Fruit fly (Drosophila melanogaster) whole organism, embryonic: ENCODE results near the gene CG46059.

Experiments
- Ada2b ChIP-seq: fragments of 200-800 bp; sonication (Bioruptor generic); IDR thresholded peaks from 2 replicates; pipeline ENCODE4 v1.3.6; 2022; ENCODE audit warnings: missing biosample characterization, missing genetic modification characterization
- Bdp1 ChIP-seq: fragments of 200-800 bp; sonication (Bioruptor generic); optimal IDR thresholded peaks from 3 replicates; lab custom pipeline; 2016; ENCODE audit warnings: missing biosample characterization, missing genetic modification characterization
- C15 ChIP-seq: fragments of 200-800 bp; sonication (Bioruptor generic); IDR thresholded peaks from 3 replicates; pipeline ENCODE4 v1.3.6; 2022; ENCODE audit warnings: missing biosample characterization, missing genetic modification characterization
- CG10147 ChIP-seq: fragments of 200-800 bp; sonication (Bioruptor generic); optimal IDR thresholded peaks from 2 replicates; lab custom pipeline; 2019; ENCODE audit warnings: missing biosample characterization, mild to moderate bottlenecking, missing genetic modification characterization, moderate library complexity
- CG11093 ChIP-seq: fragments of 200-800 bp; sonication (Bioruptor generic); IDR thresholded peaks from 3 replicates; pipeline ENCODE4 v1.3.6; 2022; ENCODE audit warnings: missing biosample characterization, missing genetic modification characterization
- CG11247 ChIP-seq: fragments of 200-800 bp; sonication (Bioruptor generic); IDR thresholded peaks from 2 replicates; pipeline ENCODE4 v1.3.6; 2022; ENCODE audit warnings: missing biosample characterization, missing genetic modification characterization
- CG11560 ChIP-seq: fragments of 200-800 bp; sonication (Bioruptor generic); IDR thresholded peaks from 3 replicates; pipeline ENCODE4 v1.3.6; 2022; ENCODE audit warnings: missing biosample characterization, missing genetic modification characterization
- CG11696 ChIP-seq: fragments of 200-800 bp; sonication (Bioruptor generic); IDR thresholded peaks from 2 replicates; pipeline ENCODE4 v1.3.6; 2022; ENCODE audit warnings: missing biosample characterization, missing genetic modification characterization
- CG12071 ChIP-seq: fragments of 200-800 bp; sonication (Bioruptor generic); optimal IDR thresholded peaks from 3 replicates; lab custom pipeline; 2018; ENCODE audit warnings: missing biosample characterization, mild to moderate bottlenecking, missing genetic modification characterization
- CG12299 ChIP-seq: fragments of 200-800 bp; sonication (Bioruptor generic); optimal IDR thresholded peaks from 2 replicates; lab custom pipeline; 2018; ENCODE audit warnings: missing biosample characterization, mild to moderate bottlenecking, missing genetic modification characterization
- CG15696 ChIP-seq: fragments of 200-800 bp; sonication (Bioruptor generic); optimal IDR thresholded peaks from 2 replicates; lab custom pipeline; 2019; ENCODE audit warnings: missing biosample characterization, mild to moderate bottlenecking, missing genetic modification characterization, moderate library complexity
- CG1602 ChIP-seq: fragments of 200-800 bp; sonication (Bioruptor generic); optimal IDR thresholded peaks from 3 replicates; lab custom pipeline; 2016; ENCODE audit warnings: missing biosample characterization, missing genetic modification characterization
- CG18476 ChIP-seq: fragments of 200-800 bp; sonication (Bioruptor generic); optimal IDR thresholded peaks from 2 replicates; lab custom pipeline; 2016; ENCODE audit warnings: missing biosample characterization, mild to moderate bottlenecking, missing genetic modification characterization
- CG18619 ChIP-seq: fragments of 200-800 bp; sonication (Bioruptor generic); optimal IDR thresholded peaks from 3 replicates; lab custom pipeline; 2017; ENCODE audit warnings: missing biosample characterization, mild to moderate bottlenecking, missing genetic modification characterization
- CG18764 ChIP-seq: fragments of 200-800 bp; sonication (Bioruptor generic); optimal IDR thresholded peaks from 3 replicates; lab custom pipeline; 2016; ENCODE audit warnings: missing biosample characterization, missing genetic modification characterization
- CG33557 ChIP-seq: fragments of 200-800 bp; sonication (Bioruptor generic); optimal IDR thresholded peaks from 2 replicates; lab custom pipeline; 2019; ENCODE audit warnings: missing biosample characterization, mild to moderate bottlenecking, missing genetic modification characterization, moderate library complexity
- CG3847 ChIP-seq: fragments of 200-800 bp; sonication (Bioruptor generic); IDR thresholded peaks from 2 replicates; pipeline ENCODE4 v1.3.6; 2022; ENCODE audit warnings: missing biosample characterization, missing genetic modification characterization
- CG5953 ChIP-seq: fragments of 200-800 bp; sonication (Bioruptor generic); IDR thresholded peaks from 2 replicates; pipeline ENCODE4 v1.3.6; 2022; ENCODE audit warnings: missing biosample characterization, missing genetic modification characterization
- CG6791 ChIP-seq: fragments of 200-800 bp; sonication (Bioruptor generic); IDR thresholded peaks from 3 replicates; pipeline ENCODE4 v1.3.6; 2022; ENCODE audit warnings: missing biosample characterization, missing genetic modification characterization; ENCODE audit not compliant: partially characterized antibody
- CG6854 ChIP-seq: fragments of 200-800 bp; sonication (Bioruptor generic); optimal IDR thresholded peaks from 3 replicates; lab custom pipeline; 2017; ENCODE audit warnings: missing biosample characterization, mild to moderate bottlenecking, missing genetic modification characterization
- CG9609 ChIP-seq: fragments of 200-800 bp; sonication (Bioruptor generic); optimal IDR thresholded peaks from 3 replicates; lab custom pipeline; 2016; ENCODE audit warnings: missing biosample characterization, missing genetic modification characterization
- CG9727 ChIP-seq: fragments of 200-800 bp; sonication (Bioruptor generic); optimal IDR thresholded peaks from 3 replicates; lab custom pipeline; 2017; ENCODE audit warnings: missing biosample characterization, mild to moderate bottlenecking, missing genetic modification characterization
- Camta ChIP-seq: fragments of 200-800 bp; sonication (Bioruptor generic); optimal IDR thresholded peaks from 2 replicates; lab custom pipeline; 2016; ENCODE audit warnings: missing biosample characterization, missing genetic modification characterization
- Deaf1 ChIP-seq: fragments of 200-800 bp; optimal IDR thresholded peaks from 3 replicates; lab custom pipeline; 2019; ENCODE audit warnings: missing biosample characterization, mild to moderate bottlenecking, missing genetic modification characterization, moderate library complexity
- Dref ChIP-seq: fragments of 200-800 bp; sonication (Bioruptor generic); IDR thresholded peaks from 2 replicates; pipeline ENCODE4 v1.3.6; 2022; ENCODE audit warnings: missing biosample characterization, missing genetic modification characterization
- HLH3B ChIP-seq: fragments of 200-800 bp; sonication (Bioruptor generic); IDR thresholded peaks from 2 replicates; pipeline ENCODE4 v1.3.6; 2022; ENCODE audit warnings: missing biosample characterization, missing genetic modification characterization
- HmgZ ChIP-seq: fragments of 200-800 bp; sonication (Bioruptor generic); optimal IDR thresholded peaks from 2 replicates; lab custom pipeline; 2018; ENCODE audit warnings: missing biosample characterization, mild to moderate bottlenecking, missing genetic modification characterization
- Hr3 ChIP-seq: fragments of 200-800 bp; sonication (Bioruptor generic); optimal IDR thresholded peaks from 3 replicates; lab custom pipeline; 2016; ENCODE audit warnings: missing biosample characterization, missing genetic modification characterization
- MTF-1 ChIP-seq: fragments of 200-800 bp; sonication (Bioruptor generic); optimal IDR thresholded peaks from 2 replicates; lab custom pipeline; 2018; ENCODE audit warnings: missing biosample characterization, mild to moderate bottlenecking, missing genetic modification characterization, borderline replicate concordance
- NFAT ChIP-seq: fragments of 200-800 bp; sonication (Bioruptor generic); IDR thresholded peaks from 2 replicates; pipeline ENCODE4 v1.3.6; 2022; ENCODE audit warnings: missing biosample characterization, missing genetic modification characterization
- Oli ChIP-seq: fragments of 200-800 bp; sonication (Bioruptor generic); optimal IDR thresholded peaks from 2 replicates; lab custom pipeline; 2018; ENCODE audit warnings: missing biosample characterization, mild to moderate bottlenecking, missing genetic modification characterization, moderate library complexity
- Pdp1 ChIP-seq, 2 experiments: fragments of 200-800 bp; sonication (Bioruptor generic); optimal IDR thresholded peaks; 3 replicates each; lab custom pipeline; 2016; ENCODE audit warnings: missing biosample characterization in 2 of 2, missing genetic modification characterization in 2 of 2, mild to moderate bottlenecking in 1 of 2, moderate library complexity in 1 of 2
- Rfx ChIP-seq: fragments of 200-800 bp; sonication (Bioruptor generic); IDR thresholded peaks from 2 replicates; pipeline ENCODE4 v1.3.6; 2022; ENCODE audit warnings: missing biosample characterization, missing genetic modification characterization
- Six4 ChIP-seq: fragments of 200-800 bp; sonication (Bioruptor generic); optimal IDR thresholded peaks from 2 replicates; lab custom pipeline; 2016; ENCODE audit warnings: missing biosample characterization, missing genetic modification characterization
- bowl ChIP-seq: fragments of 200-800 bp; sonication (Bioruptor generic); IDR thresholded peaks from 2 replicates; pipeline ENCODE4 v1.3.6; 2022; ENCODE audit warnings: missing biosample characterization, missing genetic modification characterization
- chinmo ChIP-seq: fragments of 200-800 bp; sonication (Bioruptor generic); IDR thresholded peaks from 4 replicates; pipeline ENCODE4 v1.3.6; 2022; ENCODE audit warnings: missing biosample characterization, missing genetic modification characterization; ENCODE audit not compliant: partially characterized antibody
- emc ChIP-seq: fragments of 200-800 bp; sonication (Bioruptor generic); optimal IDR thresholded peaks from 2 replicates; lab custom pipeline; 2016; ENCODE audit warnings: missing biosample characterization, missing genetic modification characterization
- esg ChIP-seq: fragments of 200-800 bp; sonication (Bioruptor generic); conservative IDR thresholded peaks from 2 replicates; pipeline ENCODE4 v1.3.6; 2022; ENCODE audit warnings: missing biosample characterization, missing genetic modification characterization
- lmd ChIP-seq: fragments of 200-800 bp; sonication (Bioruptor generic); IDR thresholded peaks from 2 replicates; pipeline ENCODE4 v1.3.6; 2022; ENCODE audit warnings: missing biosample characterization, missing genetic modification characterization
- mld ChIP-seq: fragments of 200-800 bp; sonication (Bioruptor generic); IDR thresholded peaks from 3 replicates; pipeline ENCODE4 v1.3.6; 2022; ENCODE audit warnings: missing biosample characterization, missing genetic modification characterization; ENCODE audit not compliant: partially characterized antibody
- nerfin-1 ChIP-seq: fragments of 200-800 bp; sonication (Bioruptor generic); optimal IDR thresholded peaks from 3 replicates; lab custom pipeline; 2019; ENCODE audit warnings: missing biosample characterization, mild to moderate bottlenecking, missing genetic modification characterization, moderate library complexity
- nerfin-2 ChIP-seq: fragments of 200-800 bp; sonication (Bioruptor generic); IDR thresholded peaks from 2 replicates; pipeline ENCODE4 v1.3.6; 2022; ENCODE audit warnings: missing biosample characterization, missing genetic modification characterization; ENCODE audit not compliant: partially characterized antibody
- peb ChIP-seq: fragments of 200-800 bp; sonication (Bioruptor generic); IDR thresholded peaks from 2 replicates; pipeline ENCODE4 v1.3.6; 2022; ENCODE audit warnings: missing biosample characterization, missing genetic modification characterization
- so ChIP-seq: fragments of 200-800 bp; sonication (Bioruptor generic); IDR thresholded peaks from 3 replicates; pipeline ENCODE4 v1.3.6; 2022; ENCODE audit warnings: missing biosample characterization, missing genetic modification characterization
- ssp ChIP-seq: fragments of 200-800 bp; sonication (Bioruptor generic); IDR thresholded peaks from 2 replicates; pipeline ENCODE4 v1.3.6; 2022; ENCODE audit warnings: missing biosample characterization, missing genetic modification characterization
- stc ChIP-seq: fragments of 200-800 bp; sonication (Bioruptor generic); IDR thresholded peaks from 2 replicates; pipeline ENCODE4 v1.3.6; 2022; ENCODE audit warnings: missing biosample characterization, missing genetic modification characterization
- unpg ChIP-seq: fragments of 200-800 bp; sonication (Bioruptor generic); optimal IDR thresholded peaks from 3 replicates; lab custom pipeline; 2018; ENCODE audit warnings: missing biosample characterization, mild to moderate bottlenecking, missing genetic modification characterization, moderate library complexity
- zen ChIP-seq: fragments of 200-800 bp; sonication (Bioruptor generic); optimal IDR thresholded peaks from 3 replicates; lab custom pipeline; 2018; ENCODE audit warnings: missing biosample characterization, mild to moderate bottlenecking, missing genetic modification characterization, moderate library complexity

Gene CG46059

DNA sequence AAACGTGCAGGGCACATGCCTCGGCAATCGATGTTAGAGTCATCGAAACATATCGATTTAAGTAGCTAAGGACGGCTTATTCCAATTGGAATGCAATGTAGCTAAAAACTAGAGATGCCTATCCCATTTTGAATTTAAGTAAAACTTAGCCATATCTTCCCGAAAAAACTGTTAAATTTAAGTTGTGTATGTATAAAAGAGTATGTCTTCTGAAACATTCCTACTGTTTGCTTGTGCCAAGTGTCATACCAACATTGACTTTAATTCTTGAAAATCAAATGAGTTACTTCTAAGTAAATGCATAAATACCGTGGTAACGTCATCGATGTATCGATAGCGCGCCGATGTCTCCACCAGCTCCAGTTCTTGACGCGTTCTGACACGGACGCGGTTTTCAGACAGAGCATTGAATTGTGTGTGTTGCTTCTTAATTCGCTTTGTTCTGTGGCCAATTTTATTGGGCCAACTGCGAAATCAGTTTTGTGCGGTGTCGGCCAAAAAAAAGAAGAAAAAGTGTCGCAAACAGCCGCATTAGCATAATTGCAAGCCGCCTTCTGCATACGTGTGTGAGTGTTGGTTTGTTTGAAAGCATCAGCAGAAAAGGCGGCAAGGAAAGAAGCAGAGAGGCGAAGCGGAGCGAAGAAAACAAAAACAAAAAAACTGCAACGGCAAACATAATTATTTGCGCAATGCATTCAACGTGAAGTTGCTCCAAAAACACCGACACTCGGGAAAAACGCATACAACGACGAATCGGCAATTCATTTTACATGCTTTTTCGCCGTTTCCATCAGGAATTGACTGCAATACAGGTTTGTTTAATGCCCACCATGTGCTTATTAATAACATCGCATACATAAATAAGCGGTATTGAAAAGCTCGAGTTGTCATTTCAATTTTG, 49.9 kb downstream of the CG46059 start, which contains the start of gene brat (continued):
- peak; percentile 40 for TF ChIP-seq unpg (GFP tag; lab: Kevin White, UChicago)
- peak; percentile 5 for TF ChIP-seq CG18476 (GFP tag; lab: Kevin White, UChicago)
- TF ChIP-seq Rfx (GFP tag; lab: Robert Waterston, UW): peak; percentile 54; the same call in 1 of the 2 replicates
- TF ChIP-seq CG9609 (GFP tag; lab: Kevin White, UChicago): peak; percentile 56
- TF ChIP-seq Oli (tag; lab: Kevin White, UChicago): peak; percentile 16
- peak; percentile 81; the same call in 2 of the 4 replicates for TF ChIP-seq chinmo
- TF ChIP-seq HmgZ (tag; lab: Kevin White, UChicago): peak; percentile 54
- TF ChIP-seq peb (GFP tag; lab: Robert Waterston, UW): peak; percentile 25; the same call in 1 of the 2 replicates
- peak; percentile 56 for TF ChIP-seq CG3847 (GFP tag; lab: Robert Waterston, UW)
- peak; percentile 4 for TF ChIP-seq CG12299
- TF ChIP-seq nerfin-1 (tag; lab: Kevin White, UChicago): peak; percentile 91
- no peak for TF ChIP-seq MTF-1
- TF ChIP-seq CG18619 (GFP tag; lab: Kevin White, UChicago): no peak
- no peak for TF ChIP-seq so (GFP tag; lab: Robert Waterston, UW)
- TF ChIP-seq Pdp1 (GFP tag; optimal IDR thresholded peaks at IDR 0.05; lab: Kevin White, UChicago): peak; percentile 50 to 53
- TF ChIP-seq CG11696 (GFP tag; lab: Robert Waterston, UW): no peak
- no peak for TF ChIP-seq CG6854 (GFP tag; lab: Kevin White, UChicago)
- TF ChIP-seq Deaf1 (tag; lab: Kevin White, UChicago): peak; percentile 19
- peak; percentile 47 for TF ChIP-seq Camta
- no peak for TF ChIP-seq CG11093 (GFP tag; lab: Robert Waterston, UW)
- TF ChIP-seq ssp: peak; percentile 78
- TF ChIP-seq zen (tag; lab: Kevin White, UChicago): peak; percentile 11
- TF ChIP-seq NFAT: peak; percentile 29; the same call in 1 of the 2 replicates
- TF ChIP-seq emc (GFP tag; lab: Kevin White, UChicago): no peak
- peak; percentile 60 for TF ChIP-seq Hr3 (GFP tag; lab: Kevin White, UChicago)
- TF ChIP-seq CG12071: no peak
- 0 out of 2 replicates have a peak, but pooled peaks have one; percentile 24 for TF ChIP-seq CG11247
- TF ChIP-seq CG15696 (tag; lab: Kevin White, UChicago): peak; percentile 56
- TF ChIP-seq esg (GFP tag; lab: Robert Waterston, UW): no peak; the same call in 1 of the 2 replicates
- TF ChIP-seq stc (GFP tag; lab: Robert Waterston, UW): no peak
- TF ChIP-seq CG1602 (GFP tag; lab: Kevin White, UChicago): peak; percentile 38
- TF ChIP-seq bowl (GFP tag; lab: Robert Waterston, UW): no peak
- TF ChIP-seq mld (GFP tag; lab: Robert Waterston, UW): peak; percentile 78; the same call in 1 of the 3 replicates
- TF ChIP-seq Ada2b (GFP tag; lab: Robert Waterston, UW): peak; percentile 24; the same call in 1 of the 2 replicates
- TF ChIP-seq CG9727 (GFP tag; lab: Kevin White, UChicago): peak; percentile 58
- peak; percentile 72; the same call in 2 of the 3 replicates for TF ChIP-seq CG11560
- peak; percentile 11 for TF ChIP-seq Six4 (GFP tag; lab: Kevin White, UChicago)
- TF ChIP-seq nerfin-2: peak; percentile 91
- TF ChIP-seq CG5953: no peak
- peak; percentile 13 for TF ChIP-seq CG10147 (GFP tag; lab: Kevin White, UChicago)
- TF ChIP-seq Bdp1 (GFP tag; lab: Kevin White, UChicago): no peak
- peak; percentile 44; the same call in 1 of the 2 replicates for TF ChIP-seq HLH3B (GFP tag; lab: Robert Waterston, UW)
- peak; percentile 13 for TF ChIP-seq CG33557 (GFP tag; lab: Kevin White, UChicago)
- TF ChIP-seq Dref (GFP tag; lab: Robert Waterston, UW): peak; percentile 72
- TF ChIP-seq lmd (GFP tag; lab: Robert Waterston, UW): peak; percentile 38; the same call in 1 of the 2 replicates
- TF ChIP-seq CG18764 (GFP tag; lab: Kevin White, UChicago): peak; percentile 28
- peak; percentile 87 for TF ChIP-seq CG6791 (GFP tag; lab: Robert Waterston, UW)
- no peak for TF ChIP-seq C15 (GFP tag; lab: Robert Waterston, UW)
